Worm (Caenorhabditis elegans): ENCODE measurements around the gene jnk-1.

The jnk-1 gene

DNA sequence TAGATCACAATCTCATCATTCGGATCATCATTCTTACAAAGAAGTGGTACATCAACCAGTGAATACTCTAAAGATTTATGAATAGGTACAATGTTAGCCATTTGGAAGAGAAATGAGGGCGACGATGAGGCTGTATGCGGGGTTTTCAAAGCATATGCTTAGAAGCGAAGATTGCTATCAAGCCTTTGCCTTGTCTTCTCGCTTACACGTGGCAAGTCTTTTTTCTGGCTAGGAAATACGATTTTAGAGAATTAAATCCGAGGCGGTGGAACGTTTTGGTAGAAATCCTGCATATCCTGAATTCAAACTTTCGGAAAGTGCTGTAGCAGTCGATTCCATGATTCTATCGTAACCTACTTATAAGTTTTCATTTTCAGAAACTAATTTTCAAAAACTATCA is 37.4 kb upstream of the jnk-1 start, which contains the start of gene T22D1.18:
Gene T22D1.18, minus strand, starts transcription at position 101 of the 400 bp plus-strand sequence.
- no peak for TF ChIP-seq ceh-82 (tag; optimal IDR thresholded peaks at IDR 0.05)
- no peak for TF ChIP-seq ceh-28 (tag; optimal IDR thresholded peaks at IDR 0.05)
- TF ChIP-seq egl-27 (tag; optimal IDR thresholded peaks at IDR 0.05) = no peak
- no peak for TF ChIP-seq ama-1 (optimal IDR thresholded peaks at IDR 0.05)
- TF ChIP-seq elt-2 (tag; optimal IDR thresholded peaks at IDR 0.05) = no peak
- no peak for TF ChIP-seq ztf-4 (tag; optimal IDR thresholded peaks at IDR 0.05)
- TF ChIP-seq nhr-25 (tag; optimal IDR thresholded peaks at IDR 0.05) = no peak
- no peak for TF ChIP-seq lsy-12 (tag; optimal IDR thresholded peaks at IDR 0.05)
- TF ChIP-seq unc-39 (tag; optimal IDR thresholded peaks at IDR 0.05) = no peak
- no peak for TF ChIP-seq fkh-2 (tag; optimal IDR thresholded peaks at IDR 0.05)
- TF ChIP-seq snpc-4 (tag; optimal IDR thresholded peaks at IDR 0.05) = no peak

DNA sequence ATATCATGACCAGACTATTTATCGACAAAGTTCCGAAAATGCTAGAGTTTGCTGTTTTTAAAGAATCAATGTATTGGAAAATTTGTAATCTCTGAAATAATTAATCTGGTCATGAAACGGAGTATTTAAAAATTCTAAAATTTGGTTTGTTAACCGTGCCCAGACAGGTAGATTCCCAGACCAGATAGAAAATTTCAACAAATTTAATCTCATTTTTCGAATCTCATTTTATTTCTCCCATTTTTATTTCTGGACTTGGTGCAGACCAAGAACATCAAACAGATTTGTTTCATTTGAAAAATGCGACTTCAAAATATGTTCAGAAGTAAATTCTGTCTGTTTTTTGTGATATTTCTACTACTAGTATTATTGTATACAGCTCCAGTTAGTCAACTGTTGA is 34.4 kb upstream of the jnk-1 start, which contains the start of gene T22D1.1:
Gene T22D1.1, plus strand, starts transcription at position 301 of the 400 bp plus-strand sequence.
- TF ChIP-seq aly-2 (tag; optimal IDR thresholded peaks at IDR 0.05) = no peak
- no peak for TF ChIP-seq ceh-28 (tag; optimal IDR thresholded peaks at IDR 0.05)
- no peak for TF ChIP-seq sea-2 (GFP tag; optimal IDR thresholded peaks at IDR 0.05)
- no peak for TF ChIP-seq nhr-67 (tag; optimal IDR thresholded peaks at IDR 0.05)
- no peak for TF ChIP-seq nhr-28 (tag; optimal IDR thresholded peaks at IDR 0.05)
- no peak for TF ChIP-seq mdl-1 (tag; optimal IDR thresholded peaks at IDR 0.05)
- no peak for TF ChIP-seq ZK546.5 (tag; optimal IDR thresholded peaks at IDR 0.05)
- TF ChIP-seq nhr-77 (tag; optimal IDR thresholded peaks at IDR 0.05) = no peak
- no peak for TF ChIP-seq nhr-43 (tag; optimal IDR thresholded peaks at IDR 0.05; ENCODE audit: poor library complexity, severe bottlenecking)
- no peak for TF ChIP-seq ztf-11 (tag; optimal IDR thresholded peaks at IDR 0.05)
- no peak for TF ChIP-seq nhr-76 (tag; optimal IDR thresholded peaks at IDR 0.05)
- no peak for TF ChIP-seq fkh-10 (GFP tag; optimal IDR thresholded peaks at IDR 0.05)
- TF ChIP-seq fkh-2 (tag; optimal IDR thresholded peaks at IDR 0.05) = no peak
- no peak for TF ChIP-seq ceh-9 (tag; optimal IDR thresholded peaks at IDR 0.05)
- TF ChIP-seq tbx-2 (tag; optimal IDR thresholded peaks at IDR 0.05) = no peak
- no peak for TF ChIP-seq R02D3.7 (tag; optimal IDR thresholded peaks at IDR 0.05)
- TF ChIP-seq daf-12 (tag; optimal IDR thresholded peaks at IDR 0.05) = no peak
- no peak for TF ChIP-seq skn-1 (tag; optimal IDR thresholded peaks at IDR 0.05)
- TF ChIP-seq zag-1 (tag; optimal IDR thresholded peaks at IDR 0.05) = no peak
- TF ChIP-seq egl-27 (tag; optimal IDR thresholded peaks at IDR 0.05) = no peak

DNA sequence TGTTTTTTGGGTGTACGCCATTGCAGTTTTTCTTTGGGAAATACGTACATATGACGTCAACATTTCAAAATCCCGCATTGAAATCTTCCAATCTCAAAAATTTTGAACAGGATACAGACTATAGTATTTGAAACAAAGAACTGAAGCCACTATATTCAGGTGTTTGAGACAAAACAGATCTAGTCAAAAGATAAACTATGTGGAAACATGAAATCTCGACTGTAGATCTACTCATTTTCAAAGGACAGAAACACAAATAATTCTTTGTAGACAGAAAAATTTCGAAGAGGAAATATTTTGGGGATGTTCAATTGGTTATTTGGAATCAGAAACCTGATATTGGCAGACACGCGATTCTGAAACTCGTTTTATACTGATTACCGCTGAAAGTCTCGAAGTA is 31.9 kb upstream of the jnk-1 start:
- peak; percentile 78 for TF ChIP-seq elt-1 (tag; optimal IDR thresholded peaks at IDR 0.05)
- TF ChIP-seq mml-1 (tag; optimal IDR thresholded peaks at IDR 0.05) = no peak
- no peak for TF ChIP-seq lin-15B (tag; optimal IDR thresholded peaks at IDR 0.05)

DNA sequence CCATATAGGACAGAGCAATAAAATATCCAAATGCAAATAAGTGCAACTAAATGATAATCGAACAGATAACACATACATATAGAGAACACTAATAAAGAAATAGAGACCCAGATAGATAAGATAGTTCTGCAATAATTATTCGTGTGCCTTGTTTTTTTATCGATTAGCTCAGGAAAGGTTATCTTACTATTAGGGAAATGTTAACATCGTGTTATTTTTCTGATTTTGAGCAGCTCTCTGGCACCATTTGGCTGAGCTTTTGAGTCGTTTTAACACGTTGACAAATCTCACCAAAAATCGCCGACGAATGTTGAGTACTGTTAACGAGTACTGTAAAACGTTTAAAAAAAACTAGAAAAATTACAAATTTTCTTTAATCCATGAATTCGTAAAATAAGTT is 29.0 kb upstream of the jnk-1 start, which contains the start of gene cest-6:
Gene cest-6, minus strand, starts transcription at position 101 of the 400 bp plus-strand sequence.
- TF ChIP-seq mdl-1 (tag; optimal IDR thresholded peaks at IDR 0.05) = no peak
- no peak for TF ChIP-seq daf-12 (tag; optimal IDR thresholded peaks at IDR 0.05)
- TF ChIP-seq ceh-82 (tag; optimal IDR thresholded peaks at IDR 0.05) = no peak
- TF ChIP-seq sea-2 (GFP tag; optimal IDR thresholded peaks at IDR 0.05) = no peak

DNA sequence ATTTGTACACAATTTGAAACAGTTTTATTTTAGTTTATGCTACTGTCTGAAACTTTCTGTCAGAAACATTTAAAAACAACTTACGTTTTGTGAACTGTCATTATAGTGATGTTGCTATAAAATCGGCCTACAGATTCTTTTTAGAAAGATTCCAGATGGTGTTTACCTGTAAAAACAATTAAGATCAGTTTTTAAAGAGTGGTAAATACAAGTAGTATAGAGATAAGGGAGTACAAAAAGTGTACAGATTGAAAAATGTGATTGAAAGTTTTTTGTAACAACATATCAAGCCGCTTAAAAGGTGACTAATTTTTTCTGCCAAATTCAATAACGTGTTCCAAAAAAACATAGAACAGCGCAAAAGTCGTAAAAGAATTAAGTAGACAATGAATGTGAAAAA is 19.9 kb upstream of the jnk-1 start, which contains the start of gene npr-12:
Gene npr-12, minus strand, starts transcription at position 101 of the 400 bp plus-strand sequence.
- no peak for TF ChIP-seq nhr-28 (tag; optimal IDR thresholded peaks at IDR 0.05)
- no peak for TF ChIP-seq pqm-1 (tag; optimal IDR thresholded peaks at IDR 0.05)
- no peak for TF ChIP-seq nhr-43 (tag; optimal IDR thresholded peaks at IDR 0.05; ENCODE audit: poor library complexity, severe bottlenecking)
- no peak for TF ChIP-seq nhr-237 (tag; optimal IDR thresholded peaks at IDR 0.05)
- TF ChIP-seq zag-1 (tag; optimal IDR thresholded peaks at IDR 0.05) = no peak
- TF ChIP-seq sea-2 (GFP tag; optimal IDR thresholded peaks at IDR 0.05) = no peak
- no peak for TF ChIP-seq R02D3.7 (tag; optimal IDR thresholded peaks at IDR 0.05)
- no peak for TF ChIP-seq pha-4 (tag; optimal IDR thresholded peaks at IDR 0.05)
- no peak for TF ChIP-seq elt-1 (tag; optimal IDR thresholded peaks at IDR 0.05)

DNA sequence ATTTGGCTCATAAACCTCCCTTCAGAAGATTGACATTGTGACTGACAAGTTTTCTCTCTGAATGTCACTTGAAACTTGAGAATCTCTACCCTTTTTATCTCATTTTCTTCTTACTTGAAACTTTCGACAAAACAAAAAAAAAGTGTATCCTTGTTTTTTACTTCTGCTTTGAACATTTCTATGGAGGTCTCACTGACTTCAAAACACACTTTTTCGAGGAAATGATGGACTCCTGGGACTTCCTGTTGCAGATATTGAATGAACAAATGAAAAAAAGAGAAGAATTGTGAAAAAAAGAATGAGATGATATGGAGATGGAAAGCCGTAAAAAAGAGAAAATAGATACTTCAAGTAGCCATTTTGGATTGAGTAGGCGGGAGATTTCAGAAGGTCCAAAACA is 16.3 kb upstream of the jnk-1 start:
- TF ChIP-seq ceh-28 (tag; optimal IDR thresholded peaks at IDR 0.05) = no peak
- no peak for TF ChIP-seq ztf-11 (tag; optimal IDR thresholded peaks at IDR 0.05)
- no peak for TF ChIP-seq fos-1 (tag; optimal IDR thresholded peaks at IDR 0.05)
- no peak for TF ChIP-seq nfya-1 (tag; optimal IDR thresholded peaks at IDR 0.05; ENCODE audit: insufficient read depth)
- TF ChIP-seq fkh-10 (GFP tag; optimal IDR thresholded peaks at IDR 0.05) = peak; percentile 62
- TF ChIP-seq R02D3.7 (tag; optimal IDR thresholded peaks at IDR 0.05) = no peak
